Worm (Caenorhabditis elegans): Measurements from ENCODE around the gene R13H7.2.

The R13H7.2 gene

ce11 chrIV:6887601-6888099, 28.5 kb upstream of the R13H7.2 start, which contains the start of the genes T05A12.3 and T05A12.4:
Gene T05A12.3, minus strand, starts transcription at chrIV:6887651.
Gene T05A12.4, plus strand, starts transcription at chrIV:6887948.
- peak in 2 of 3 experiments; percentile 1 to 34 for TF ChIP-seq ceh-82 (tag; optimal IDR thresholded peaks at IDR 0.05)
- TF ChIP-seq nhr-20 (tag; optimal IDR thresholded peaks at IDR 0.05): peak; percentile 15
- peak; percentile 31 for TF ChIP-seq xbp-1 (tag; optimal IDR thresholded peaks at IDR 0.05)
- no peak for TF ChIP-seq unc-130 (tag; optimal IDR thresholded peaks at IDR 0.05)
- TF ChIP-seq lin-35 (GFP tag; optimal IDR thresholded peaks at IDR 0.05): peak in 1 of 2 experiments; percentile 41
- TF ChIP-seq ces-1 (GFP tag; optimal IDR thresholded peaks at IDR 0.05): no peak
- no peak for TF ChIP-seq pag-3 (tag; optimal IDR thresholded peaks at IDR 0.05; ENCODE audit: borderline replicate concordance, insufficient read depth)
- TF ChIP-seq swsn-7 (tag; optimal IDR thresholded peaks at IDR 0.05): peak; percentile 12
- no peak for TF ChIP-seq lin-39 (tag; optimal IDR thresholded peaks at IDR 0.05)
- peak; percentile 55 for TF ChIP-seq jun-1 (tag; optimal IDR thresholded peaks at IDR 0.05)
- no peak for TF ChIP-seq nhr-84 (tag; optimal IDR thresholded peaks at IDR 0.05)
- peak; percentile 22 for TF ChIP-seq C16A3.4 (tag; optimal IDR thresholded peaks at IDR 0.05)
- TF ChIP-seq efl-1 (optimal IDR thresholded peaks at IDR 0.05): peak; percentile 56 to 57
- peak; percentile 32 to 87 for TF ChIP-seq efl-1 (GFP tag; optimal IDR thresholded peaks at IDR 0.05 in 1 of 2)
- peak; percentile 76 for TF ChIP-seq rnt-1 (tag; optimal IDR thresholded peaks at IDR 0.05)
- TF ChIP-seq grh-1 (GFP tag; IDR thresholded peaks at IDR 0.05): peak; percentile 15; the same call in 1 of the 2 replicates
- peak; percentile 28 for TF ChIP-seq skn-1 (tag; optimal IDR thresholded peaks at IDR 0.05)
- TF ChIP-seq tbx-2 (tag; optimal IDR thresholded peaks at IDR 0.05): no peak
- TF ChIP-seq aly-2 (tag; optimal IDR thresholded peaks at IDR 0.05): no peak
- peak; percentile 34 for TF ChIP-seq blmp-1 (tag; optimal IDR thresholded peaks at IDR 0.05)
- TF ChIP-seq mef-2 (tag; optimal IDR thresholded peaks at IDR 0.05): no peak
- TF ChIP-seq fkh-4 (tag; optimal IDR thresholded peaks at IDR 0.05; ENCODE audit: borderline replicate concordance): no peak
- TF ChIP-seq elt-3 (tag; optimal IDR thresholded peaks at IDR 0.05): no peak
- TF ChIP-seq snpc-4 (tag; optimal IDR thresholded peaks at IDR 0.05): no peak
- TF ChIP-seq ztf-11 (tag; optimal IDR thresholded peaks at IDR 0.05): no peak
- TF ChIP-seq dpl-1 (GFP tag; optimal IDR thresholded peaks at IDR 0.05): peak in 2 of 3 experiments; percentile 38 to 40
- TF ChIP-seq sox-4 (tag; optimal IDR thresholded peaks at IDR 0.05): no peak
- TF ChIP-seq egl-27 (tag; optimal IDR thresholded peaks at IDR 0.05): no peak
- TF ChIP-seq nhr-76 (tag; optimal IDR thresholded peaks at IDR 0.05): no peak
- peak; percentile 13 for TF ChIP-seq isw-1 (GFP tag; IDR thresholded peaks at IDR 0.05)

- TF ChIP-seq mdl-1 (tag; optimal IDR thresholded peaks at IDR 0.05) (no peak), swsn-7 (tag; optimal IDR thresholded peaks at IDR 0.05) (no peak)
These were observed 24.2 kb upstream of the R13H7.2 start, which contains the start of gene tre-2 for ce11 chrIV:6883342-6883741. Gene tre-2, minus strand, starts transcription at chrIV:6883442.

- TF ChIP-seq ceh-8 (GFP tag; optimal IDR thresholded peaks at IDR 0.05) (peak; percentile 32), snpc-4 (tag; optimal IDR thresholded peaks at IDR 0.05) (no peak), irx-1 (tag; optimal IDR thresholded peaks at IDR 0.05) (peak; percentile 39), pqm-1 (tag; optimal IDR thresholded peaks at IDR 0.05) (no peak), swsn-7 (tag; optimal IDR thresholded peaks at IDR 0.05) (peak; percentile 60), egl-13 (tag; optimal IDR thresholded peaks at IDR 0.05) (peak; percentile 28), elt-2 (tag; optimal IDR thresholded peaks at IDR 0.05) (no peak), pag-3 (tag; optimal IDR thresholded peaks at IDR 0.05; ENCODE audit: borderline replicate concordance, insufficient read depth) (no peak), efl-3 (GFP tag; optimal IDR thresholded peaks at IDR 0.05) (no peak), mep-1 (tag; optimal IDR thresholded peaks at IDR 0.05) (peak; percentile 50), rnt-1 (tag; optimal IDR thresholded peaks at IDR 0.05) (peak; percentile 75), nhr-19 (GFP tag; conservative IDR thresholded peaks at IDR 0.05) (peak; percentile 83), unc-30 (tag; optimal IDR thresholded peaks at IDR 0.05) (no peak), lin-15B (tag; optimal IDR thresholded peaks at IDR 0.05) (no peak), C04F5.9 (tag; optimal IDR thresholded peaks at IDR 0.05) (no peak), nhr-84 (tag; optimal IDR thresholded peaks at IDR 0.05) (no peak), lin-14 (GFP tag; optimal IDR thresholded peaks at IDR 0.05) (peak; percentile 96), dpl-1 (GFP tag; optimal IDR thresholded peaks at IDR 0.05) (peak in 1 of 3 experiments; percentile 29), nhr-20 (tag; optimal IDR thresholded peaks at IDR 0.05) (peak; percentile 71), fkh-8 (tag; optimal IDR thresholded peaks at IDR 0.05) (peak; percentile 59), nhr-28 (tag; optimal IDR thresholded peaks at IDR 0.05) (no peak), nhr-237 (tag; optimal IDR thresholded peaks at IDR 0.05) (no peak), vab-15 (tag; optimal IDR thresholded peaks at IDR 0.05) (no peak), elt-3 (tag; optimal IDR thresholded peaks at IDR 0.05) (no peak), sup-37 (GFP tag; optimal IDR thresholded peaks at IDR 0.05) (no peak), alr-1 (tag; optimal IDR thresholded peaks at IDR 0.05; ENCODE audit: borderline replicate concordance) (no peak)
These were observed 22.0 kb upstream of the R13H7.2 start for ce11 chrIV:6881183-6881582.

Data from whole organism, L1 larva.